Worm (Caenorhabditis elegans) whole organism, early embryonic: ENCODE results near the gene F25B4.4.

Source experiments
- F13C5.2 ChIP-seq: sonication (generic microtip); optimal IDR thresholded peaks from 2 replicates; lab custom pipeline; 2017; ENCODE audit warnings: mild to moderate bottlenecking, missing genetic modification characterization, inconsistent platforms, missing compliant biosample characterization
- ama-1 ChIP-seq: fragments of 150-350 bp; optimal IDR thresholded peaks from 2 replicates; lab custom pipeline; 2014
- ceh-13 ChIP-seq: fragments of 200-800 bp; sonication (Bioruptor generic); optimal IDR thresholded peaks from 2 replicates; lab custom pipeline; 2018; ENCODE audit warnings: mild to moderate bottlenecking, missing genetic modification characterization, missing compliant biosample characterization
- flt-1 ChIP-seq: fragments of 200-800 bp; sonication (Bioruptor generic); IDR thresholded peaks from 2 replicates; pipeline ENCODE4 v1.3.6; 2022; ENCODE audit warnings: missing genetic modification characterization, missing compliant biosample characterization
- pes-1 ChIP-seq: fragments of 200-800 bp; sonication (Bioruptor generic); IDR thresholded peaks from 2 replicates; pipeline ENCODE4 v1.3.6; 2022; ENCODE audit warnings: missing genetic modification reagents, missing genetic modification characterization, missing compliant biosample characterization
- tbx-11 ChIP-seq: fragments of 200-800 bp; sonication (Bioruptor generic); IDR thresholded peaks from 2 replicates; pipeline ENCODE4 v1.3.6; 2022; ENCODE audit warnings: missing genetic modification characterization, missing compliant biosample characterization
- tra-4 ChIP-seq: sonication (generic microtip); optimal IDR thresholded peaks from 2 replicates; lab custom pipeline; 2017; ENCODE audit warnings: missing genetic modification characterization, missing compliant biosample characterization

- TF ChIP-seq ceh-13 (GFP tag; lab: Kevin White, UChicago) (no peak), pes-1 (no peak), flt-1 (GFP tag; lab: Robert Waterston, UW) (no peak), tra-4 (tag; lab: Kevin White, UChicago) (no peak), ama-1 (lab: Kevin White, UChicago) (no peak), tbx-11 (GFP tag; lab: Robert Waterston, UW) (no peak), F13C5.2 (no peak)
These were observed 41.8 kb downstream of the F25B4.4 start, which contains the start of gene K09H11.4 for ce11 chrV:5726463-5726862.
